Worm (Caenorhabditis elegans): ENCODE data around the gene fbxb-25.

fbxb-25 gene

ce11 chrII:1646199-1646598 lies 37.6 kb upstream of the fbxb-25 start, which contains the start of gene ZC204.17:
Gene ZC204.17, minus strand, starts transcription at chrII:1646299.
- TF ChIP-seq ceh-9 (tag; optimal IDR thresholded peaks at IDR 0.05), result no peak
- TF ChIP-seq fkh-6 (tag; optimal IDR thresholded peaks at IDR 0.05), result no peak
- no peak for TF ChIP-seq Y22D7AL.16 (tag; optimal IDR thresholded peaks at IDR 0.05)
- TF ChIP-seq syd-9 (tag; optimal IDR thresholded peaks at IDR 0.05), result no peak
- TF ChIP-seq hlh-15 (tag; optimal IDR thresholded peaks at IDR 0.05), result no peak
- no peak for TF ChIP-seq sox-2 (GFP tag; IDR thresholded peaks at IDR 0.05)
- TF ChIP-seq lim-6 (tag; optimal IDR thresholded peaks at IDR 0.05), result no peak
- no peak for TF ChIP-seq che-1 (tag; optimal IDR thresholded peaks at IDR 0.05)

- TF ChIP-seq pag-3 (tag; optimal IDR thresholded peaks at IDR 0.05; ENCODE audit: borderline replicate concordance) (no peak), ceh-24 (tag; optimal IDR thresholded peaks at IDR 0.05) (no peak), npax-4 (tag; optimal IDR thresholded peaks at IDR 0.05) (no peak), nhr-11 (tag; optimal IDR thresholded peaks at IDR 0.05) (no peak), K09A11.1 (tag; optimal IDR thresholded peaks at IDR 0.05; ENCODE audit: insufficient read depth) (no peak), ceh-48 (tag; optimal IDR thresholded peaks at IDR 0.05) (no peak), ztf-16 (tag; optimal IDR thresholded peaks at IDR 0.05) (no peak), lim-6 (tag; optimal IDR thresholded peaks at IDR 0.05) (no peak), ceh-19 (GFP tag; optimal IDR thresholded peaks at IDR 0.05) (no peak), C08G9.2 (tag; optimal IDR thresholded peaks at IDR 0.05) (no peak), eyg-1 (tag; optimal IDR thresholded peaks at IDR 0.05) (no peak), che-1 (tag; optimal IDR thresholded peaks at IDR 0.05) (no peak), pha-4 (tag; optimal IDR thresholded peaks at IDR 0.05) (no peak), sox-2 (GFP tag; IDR thresholded peaks at IDR 0.05) (no peak), ama-1 (optimal IDR thresholded peaks at IDR 0.05) (no peak), sox-4 (tag; optimal IDR thresholded peaks at IDR 0.05) (no peak), pqm-1 (tag; optimal IDR thresholded peaks at IDR 0.05) (no peak), ceh-45 (GFP tag; IDR thresholded peaks at IDR 0.05) (no peak), ceh-18 (tag; optimal IDR thresholded peaks at IDR 0.05) (no peak)
Observed at ce11 chrII:1648768-1649167, 35.1 kb upstream of the fbxb-25 start, which contains the start of gene fbxb-21. Gene fbxb-21, minus strand, starts transcription at chrII:1648868.

- no peak for TF ChIP-seq ceh-2 (tag; optimal IDR thresholded peaks at IDR 0.05)
- TF ChIP-seq hlh-13 (GFP tag; optimal IDR thresholded peaks at IDR 0.05), result no peak
- TF ChIP-seq ceh-22 (tag; optimal IDR thresholded peaks at IDR 0.05), result no peak
- no peak for TF ChIP-seq hlh-8 (tag; optimal IDR thresholded peaks at IDR 0.05)
- TF ChIP-seq syd-9 (tag; optimal IDR thresholded peaks at IDR 0.05), result no peak
- TF ChIP-seq zip-5 (tag; optimal IDR thresholded peaks at IDR 0.05), result no peak
- TF ChIP-seq gmeb-2 (tag; optimal IDR thresholded peaks at IDR 0.05), result no peak
- TF ChIP-seq lim-6 (tag; optimal IDR thresholded peaks at IDR 0.05), result no peak
- no peak for TF ChIP-seq madf-2 (tag; optimal IDR thresholded peaks at IDR 0.05)
- no peak for TF ChIP-seq pax-1 (tag; optimal IDR thresholded peaks at IDR 0.05)
- no peak for TF ChIP-seq F13H6.1 (tag; optimal IDR thresholded peaks at IDR 0.05)
- no peak for TF ChIP-seq nfya-1 (tag; optimal IDR thresholded peaks at IDR 0.05)
- no peak for TF ChIP-seq pros-1 (tag; optimal IDR thresholded peaks at IDR 0.05)
- TF ChIP-seq nhr-232 (tag; optimal IDR thresholded peaks at IDR 0.05), result no peak
- TF ChIP-seq hlh-15 (tag; optimal IDR thresholded peaks at IDR 0.05), result no peak
- TF ChIP-seq ceh-30 (tag; optimal IDR thresholded peaks at IDR 0.05), result no peak
- TF ChIP-seq ceh-14 (tag; optimal IDR thresholded peaks at IDR 0.05), result no peak
- no peak for TF ChIP-seq pat-9 (tag; optimal IDR thresholded peaks at IDR 0.05)
Observed at ce11 chrII:1650502-1650901, 33.3 kb upstream of the fbxb-25 start, which contains the start of gene fbxb-20. Gene fbxb-20, minus strand, starts transcription at chrII:1650602.

- TF ChIP-seq fax-1 (tag; optimal IDR thresholded peaks at IDR 0.05) (no peak), ets-4 (tag; optimal IDR thresholded peaks at IDR 0.05) (no peak), ref-2 (tag; optimal IDR thresholded peaks at IDR 0.05) (no peak), unc-86 (tag; optimal IDR thresholded peaks at IDR 0.05) (no peak), hlh-13 (GFP tag; optimal IDR thresholded peaks at IDR 0.05) (no peak), hlh-6 (tag; optimal IDR thresholded peaks at IDR 0.05) (no peak), ceh-34 (tag; optimal IDR thresholded peaks at IDR 0.05) (no peak), unc-42 (tag; optimal IDR thresholded peaks at IDR 0.05) (no peak)
Observed at ce11 chrII:1651804-1652203, 32.0 kb upstream of the fbxb-25 start, which contains the start of gene fbxb-16. Gene fbxb-16, minus strand, starts transcription at chrII:1651904.

Data from whole organism, late embryonic.